Worm (Caenorhabditis elegans): ENCODE data around the gene R02F2.7.

DNA sequence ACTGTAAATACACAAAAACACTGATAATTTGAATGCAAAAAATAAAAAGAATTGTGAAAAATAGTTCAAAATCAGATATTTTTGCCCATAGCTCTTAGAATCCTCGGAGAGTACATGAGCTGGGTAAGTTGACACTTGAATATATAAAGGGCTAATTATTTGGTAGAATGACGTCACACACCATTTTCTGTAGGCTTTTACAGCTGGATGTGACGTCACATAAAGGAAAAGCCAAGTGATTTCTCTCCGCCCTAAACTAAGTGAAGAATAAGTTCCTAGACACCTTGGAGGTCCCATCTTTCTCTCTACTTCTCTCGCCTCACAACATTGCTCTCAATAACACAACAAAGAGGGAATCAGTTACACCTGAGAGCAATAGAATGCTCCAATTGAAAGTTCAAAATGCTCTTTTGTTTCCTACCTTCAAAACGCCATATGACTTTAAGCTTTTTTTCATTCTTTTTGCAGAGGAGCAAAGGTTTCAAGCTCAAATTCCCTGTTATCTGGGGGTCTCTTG lies 3.6 kb upstream of the R02F2.7 start, which contains the start of gene osg-1:
- no peak for TF ChIP-seq gmeb-1 (tag; optimal IDR thresholded peaks at IDR 0.05)
- no peak for TF ChIP-seq ztf-4 (tag; optimal IDR thresholded peaks at IDR 0.05)
- TF ChIP-seq lsy-2 (tag; optimal IDR thresholded peaks at IDR 0.05): no peak
- TF ChIP-seq ama-1 (optimal IDR thresholded peaks at IDR 0.05): no peak

Measured in whole organism, L2 larva.